Worm (Caenorhabditis elegans) whole organism, L3 larva: ENCODE results near the gene ifo-1.

Source experiments
- R02D3.7 ChIP-seq: fragments of 150-350 bp; optimal IDR thresholded peaks from 2 replicates; lab custom pipeline; 2014; ENCODE audit warnings: missing biosample characterization, missing genetic modification characterization
- aly-2 ChIP-seq: fragments of 150-350 bp; optimal IDR thresholded peaks from 2 replicates; lab custom pipeline; 2014; ENCODE audit warnings: missing biosample characterization, missing genetic modification characterization
- ama-1 ChIP-seq: fragments of 150-350 bp; optimal IDR thresholded peaks from 2 replicates; lab custom pipeline; 2018
- ceh-16 ChIP-seq: sonication (generic microtip); optimal IDR thresholded peaks from 2 replicates; lab custom pipeline; 2017; ENCODE audit warnings: missing biosample characterization, missing genetic modification characterization
- ceh-82 ChIP-seq: fragments of 150-350 bp; optimal IDR thresholded peaks from 2 replicates; lab custom pipeline; 2014; ENCODE audit warnings: missing biosample characterization, missing genetic modification characterization
- daf-12 ChIP-seq: fragments of 150-350 bp; optimal IDR thresholded peaks from 2 replicates; lab custom pipeline; 2014; ENCODE audit warnings: missing biosample characterization, missing genetic modification reagents, missing genetic modification characterization
- egl-27 ChIP-seq: sonication (generic microtip); optimal IDR thresholded peaks from 4 replicates; lab custom pipeline; 2017; ENCODE audit warnings: missing biosample characterization, missing genetic modification reagents, missing genetic modification characterization
- egl-5 ChIP-seq: fragments of 150-350 bp; optimal IDR thresholded peaks from 2 replicates; lab custom pipeline; 2017; ENCODE audit warnings: missing biosample characterization, missing genetic modification reagents, missing genetic modification characterization, inconsistent platforms
- elt-1 ChIP-seq: fragments of 150-350 bp; optimal IDR thresholded peaks from 2 replicates; lab custom pipeline; 2014; ENCODE audit warnings: missing biosample characterization, missing genetic modification characterization
- elt-3 ChIP-seq, 3 experiments: fragments of 150-350 bp in 1 of 3; sonication (generic microtip) in 2 of 3; optimal IDR thresholded peaks; 2 replicates in 2 of 3; 4 replicates in 1 of 3; lab custom pipeline; 2014 to 2017; ENCODE audit warnings: missing biosample characterization in 3 of 3, missing genetic modification characterization in 3 of 3
- fos-1 ChIP-seq: fragments of 150-350 bp; optimal IDR thresholded peaks from 2 replicates; lab custom pipeline; 2014; ENCODE audit warnings: missing biosample characterization, missing genetic modification characterization
- lin-15B ChIP-seq: fragments of 150-350 bp; optimal IDR thresholded peaks from 2 replicates; lab custom pipeline; 2014; ENCODE audit warnings: missing biosample characterization, missing genetic modification characterization
- lin-39 ChIP-seq: fragments of 150-350 bp; optimal IDR thresholded peaks from 2 replicates; lab custom pipeline; 2018; ENCODE audit warnings: missing biosample characterization, missing genetic modification reagents, missing genetic modification characterization
- lsy-12 ChIP-seq: sonication (generic microtip); optimal IDR thresholded peaks from 2 replicates; lab custom pipeline; 2016; ENCODE audit warnings: mild to moderate bottlenecking, missing genetic modification characterization, missing compliant biosample characterization
- mdl-1 ChIP-seq: fragments of 150-350 bp; optimal IDR thresholded peaks from 2 replicates; lab custom pipeline; 2014; ENCODE audit warnings: missing biosample characterization, missing genetic modification characterization
- nfya-1 ChIP-seq: sonication (generic microtip); optimal IDR thresholded peaks from 2 replicates; lab custom pipeline; 2017; ENCODE audit warnings: missing genetic modification characterization, mild to moderate bottlenecking, missing compliant biosample characterization, antibody characterized with exemption, moderate library complexity; ENCODE audit not compliant: insufficient read depth
- nhr-12 ChIP-seq: fragments of 150-350 bp; optimal IDR thresholded peaks from 2 replicates; lab custom pipeline; 2014; ENCODE audit warnings: missing biosample characterization, missing genetic modification characterization
- nhr-23 ChIP-seq: fragments of 150-350 bp; optimal IDR thresholded peaks from 2 replicates; lab custom pipeline; 2014; ENCODE audit warnings: missing biosample characterization, missing genetic modification reagents, missing genetic modification characterization
- nhr-237 ChIP-seq: fragments of 150-350 bp; optimal IDR thresholded peaks from 2 replicates; lab custom pipeline; 2014; ENCODE audit warnings: missing biosample characterization, missing genetic modification characterization
- nhr-25 ChIP-seq: sonication (generic microtip); optimal IDR thresholded peaks from 2 replicates; lab custom pipeline; 2017; ENCODE audit warnings: missing biosample characterization, missing genetic modification characterization
- nhr-28 ChIP-seq: fragments of 150-350 bp; optimal IDR thresholded peaks from 2 replicates; lab custom pipeline; 2014; ENCODE audit warnings: missing biosample characterization, missing genetic modification characterization
- nhr-43 ChIP-seq: sonication (generic microtip); optimal IDR thresholded peaks from 2 replicates; lab custom pipeline; 2016; ENCODE audit warnings: mild to moderate bottlenecking, missing genetic modification characterization, missing compliant biosample characterization; ENCODE audit not compliant: poor library complexity, severe bottlenecking
- nhr-76 ChIP-seq: fragments of 150-350 bp; sonication (generic microtip); optimal IDR thresholded peaks from 5 replicates; lab custom pipeline; 2014; ENCODE audit warnings: missing biosample characterization, missing genetic modification characterization
- sea-2 ChIP-seq: fragments of 150-350 bp; sonication (generic microtip); optimal IDR thresholded peaks from 4 replicates; lab custom pipeline; 2014; ENCODE audit warnings: missing biosample characterization, missing genetic modification reagents, missing genetic modification characterization
- snpc-4 ChIP-seq: fragments of 150-350 bp; optimal IDR thresholded peaks from 2 replicates; lab custom pipeline; 2014; ENCODE audit warnings: missing biosample characterization, missing genetic modification characterization
- tbx-2 ChIP-seq: sonication (generic microtip); optimal IDR thresholded peaks from 2 replicates; lab custom pipeline; 2016; ENCODE audit warnings: mild to moderate bottlenecking, missing genetic modification characterization, missing compliant biosample characterization
- unc-39 ChIP-seq: sonication (generic microtip); optimal IDR thresholded peaks from 4 replicates; lab custom pipeline; 2017; ENCODE audit warnings: missing biosample characterization, missing genetic modification characterization
- ztf-11 ChIP-seq: fragments of 150-350 bp; optimal IDR thresholded peaks from 2 replicates; lab custom pipeline; 2014; ENCODE audit warnings: missing biosample characterization, missing genetic modification characterization
- ztf-4 ChIP-seq: fragments of 150-350 bp; optimal IDR thresholded peaks from 2 replicates; lab custom pipeline; 2014; ENCODE audit warnings: missing biosample characterization, missing genetic modification characterization

Gene ifo-1

ce11 chrIV:7313397-7313910 lies 13.0 kb downstream of the ifo-1 start, which contains the start of gene rps-8:
TSS of gene rps-8 (minus strand) at chrIV:7313860.
- TF ChIP-seq daf-12 (tag; lab: Kevin White, UChicago) (no peak), ztf-11 (no peak), elt-1 (no peak), lin-39 (tag; lab: Kevin White, UChicago) (no peak), lsy-12 (tag; lab: Kevin White, UChicago) (no peak), lin-15B (no peak), nhr-23 (tag; lab: Kevin White, UChicago) (no peak), nhr-28 (tag; lab: Kevin White, UChicago) (no peak), mdl-1 (tag; lab: Kevin White, UChicago) (no peak), elt-3 (tag; optimal IDR thresholded peaks at IDR 0.05; lab: Kevin White, UChicago) (no peak), aly-2 (no peak), ceh-16 (tag; lab: Kevin White, UChicago) (no peak), ceh-82 (tag; lab: Kevin White, UChicago) (no peak)

- TF ChIP-seq nfya-1 (tag; lab: Kevin White, UChicago) (no peak), egl-5 (tag; lab: Kevin White, UChicago) (no peak), nhr-12 (tag; lab: Kevin White, UChicago) (no peak), mdl-1 (tag; lab: Kevin White, UChicago) (no peak), nhr-25 (tag; lab: Kevin White, UChicago) (no peak), aly-2 (no peak), ama-1 (lab: Kevin White, UChicago) (no peak), fos-1 (tag; lab: Kevin White, UChicago) (no peak), snpc-4 (no peak)
These were observed 13.8 kb downstream of the ifo-1 start for ce11 chrIV:7312620-7313194.

- no peak for TF ChIP-seq nhr-12 (tag; lab: Kevin White, UChicago)
- TF ChIP-seq fos-1 (tag; lab: Kevin White, UChicago), result no peak
- peak; percentile 17 for TF ChIP-seq ama-1 (lab: Kevin White, UChicago)
- TF ChIP-seq daf-12 (tag; lab: Kevin White, UChicago), result no peak
- TF ChIP-seq tbx-2 (tag; lab: Kevin White, UChicago), result no peak
- no peak for TF ChIP-seq unc-39 (tag; lab: Kevin White, UChicago)
- TF ChIP-seq aly-2, result no peak
- no peak for TF ChIP-seq nhr-237 (tag; lab: Kevin White, UChicago)
These were observed 15.6 kb downstream of the ifo-1 start for ce11 chrIV:7310842-7311241.

ce11 chrIV:7310410-7310809 lies 16.1 kb downstream of the ifo-1 start, which contains the start of gene grl-4:
TSS of gene grl-4 (minus strand) at chrIV:7310760.
- TF ChIP-seq ceh-82 (tag; lab: Kevin White, UChicago) (no peak), nhr-23 (tag; lab: Kevin White, UChicago) (no peak), nhr-76 (tag; lab: Kevin White, UChicago) (no peak), sea-2 (GFP tag; lab: Kevin White, UChicago) (no peak), ztf-4 (tag; lab: Kevin White, UChicago) (no peak), ama-1 (lab: Kevin White, UChicago) (no peak), nhr-28 (tag; lab: Kevin White, UChicago) (no peak), lsy-12 (tag; lab: Kevin White, UChicago) (no peak), nhr-12 (tag; lab: Kevin White, UChicago) (no peak), egl-5 (tag; lab: Kevin White, UChicago) (no peak), lin-15B (no peak), nhr-237 (tag; lab: Kevin White, UChicago) (no peak), ztf-11 (no peak), lin-39 (tag; lab: Kevin White, UChicago) (no peak), nhr-43 (no peak), R02D3.7 (no peak), nfya-1 (tag; lab: Kevin White, UChicago) (no peak), unc-39 (tag; lab: Kevin White, UChicago) (no peak)

- TF ChIP-seq nhr-237 (tag; lab: Kevin White, UChicago), result no peak
- no peak for TF ChIP-seq lsy-12 (tag; lab: Kevin White, UChicago)
- peak; percentile 14 for TF ChIP-seq ama-1 (lab: Kevin White, UChicago)
- TF ChIP-seq nhr-28 (tag; lab: Kevin White, UChicago), result no peak
- TF ChIP-seq nhr-25 (tag; lab: Kevin White, UChicago), result peak; percentile 79
These were observed 16.8 kb downstream of the ifo-1 start for ce11 chrIV:7309678-7310077.

- TF ChIP-seq egl-27 (tag; lab: Kevin White, UChicago), result no peak
These were observed 17.5 kb downstream of the ifo-1 start, which contains the start of gene F42C5.6 for ce11 chrIV:7308974-7309373. TSS of gene F42C5.6 (minus strand) at chrIV:7309074.
